Fruit fly (Drosophila melanogaster) whole organism, wandering third instar larva: ENCODE measurements around the gene CG9674.

Source experiments
- Abd-B ChIP-seq: fragments of >200 bp; optimal IDR thresholded peaks from 2 replicates; lab custom pipeline; 2017; ENCODE audit warnings: missing biosample characterization, missing genetic modification characterization
- CG32264 ChIP-seq: fragments of 200-800 bp; sonication (Bioruptor generic); optimal IDR thresholded peaks from 2 replicates; lab custom pipeline; 2016; ENCODE audit warnings: missing biosample characterization, missing genetic modification characterization
- CG9705 ChIP-seq: fragments of 200-800 bp; sonication (Bioruptor generic); optimal IDR thresholded peaks from 2 replicates; lab custom pipeline; 2018; ENCODE audit warnings: missing biosample characterization, mild to moderate bottlenecking, missing genetic modification characterization
- CrebA ChIP-seq: fragments of 200-800 bp; sonication (Bioruptor generic); optimal IDR thresholded peaks from 2 replicates; lab custom pipeline; 2016; ENCODE audit warnings: missing biosample characterization, mild to moderate bottlenecking, missing genetic modification characterization, borderline replicate concordance
- Dfd ChIP-seq: fragments of >200 bp; optimal IDR thresholded peaks from 2 replicates; lab custom pipeline; 2017; ENCODE audit warnings: missing biosample characterization, missing genetic modification characterization
- Dif ChIP-seq: fragments of 200-275, 200-300 bp; sonication (Bioruptor generic); optimal IDR thresholded peaks from 2 replicates; lab custom pipeline; 2018; ENCODE audit warnings: missing biosample characterization, missing genetic modification characterization; ENCODE audit not compliant: partially characterized antibody
- GATAd ChIP-seq: sonication (Bioruptor generic); optimal IDR thresholded peaks from 2 replicates; lab custom pipeline; 2016; ENCODE audit warnings: missing biosample characterization, missing genetic modification characterization
- Hnf4 ChIP-seq: fragments of 200-800 bp; sonication (Bioruptor generic); optimal IDR thresholded peaks from 2 replicates; lab custom pipeline; 2016; ENCODE audit warnings: missing biosample characterization, mild to moderate bottlenecking, missing genetic modification characterization
- Hr78 ChIP-seq: fragments of >200 bp; optimal IDR thresholded peaks from 2 replicates; lab custom pipeline; 2017; ENCODE audit warnings: missing biosample characterization, missing genetic modification characterization
- Jra ChIP-seq: sonication (Bioruptor generic); optimal IDR thresholded peaks from 2 replicates; lab custom pipeline; 2016; ENCODE audit warnings: missing biosample characterization, missing genetic modification characterization
- Mio ChIP-seq: sonication (Bioruptor generic); optimal IDR thresholded peaks from 2 replicates; lab custom pipeline; 2016; ENCODE audit warnings: missing biosample characterization, missing genetic modification characterization
- N ChIP-seq: fragments of >200 bp; optimal IDR thresholded peaks from 2 replicates; lab custom pipeline; 2018; ENCODE audit warnings: missing biosample characterization, missing external identifiers, missing genetic modification characterization
- OdsH ChIP-seq: fragments of 200-800 bp; sonication (Bioruptor generic); optimal IDR thresholded peaks from 2 replicates; lab custom pipeline; 2016; ENCODE audit warnings: missing biosample characterization, mild to moderate bottlenecking, missing genetic modification characterization
- Sp1 ChIP-seq: fragments of 200-800 bp; sonication (Bioruptor generic); optimal IDR thresholded peaks from 3 replicates; lab custom pipeline; 2019; ENCODE audit warnings: missing biosample characterization, mild to moderate bottlenecking, missing genetic modification characterization, moderate library complexity
- Vsx2 ChIP-seq: fragments of 200-300, 225-300 bp; sonication (Bioruptor generic); optimal IDR thresholded peaks from 2 replicates; lab custom pipeline; 2018; ENCODE audit warnings: missing biosample characterization, missing genetic modification characterization; ENCODE audit not compliant: partially characterized antibody
- br ChIP-seq: fragments of 200-800 bp; sonication (Bioruptor generic); optimal IDR thresholded peaks from 2 replicates; lab custom pipeline; 2016; ENCODE audit warnings: missing biosample characterization, missing genetic modification characterization
- brk ChIP-seq: fragments of 200-800 bp; sonication (Bioruptor generic); optimal IDR thresholded peaks from 2 replicates; lab custom pipeline; 2016; ENCODE audit warnings: missing biosample characterization, mild to moderate bottlenecking, missing genetic modification characterization
- dl ChIP-seq, 2 experiments: fragments of 175-275, 200-275 bp in 1 of 2; fragments of 200-275 bp in 1 of 2; sonication (Bioruptor generic); optimal IDR thresholded peaks; lab custom pipeline; 2018; ENCODE audit warnings: mild to moderate bottlenecking in 2 of 2, missing biosample characterization in 2 of 2, missing genetic modification characterization in 2 of 2, moderate library complexity in 2 of 2; ENCODE audit not compliant: partially characterized antibody in 2 of 2, insufficient read depth in 1 of 2
- dmrt93B ChIP-seq: fragments of 200-800 bp; sonication (Bioruptor generic); optimal IDR thresholded peaks from 2 replicates; lab custom pipeline; 2018; ENCODE audit warnings: missing biosample characterization, mild to moderate bottlenecking, missing genetic modification characterization
- dsf ChIP-seq: sonication (Bioruptor generic); optimal IDR thresholded peaks from 2 replicates; lab custom pipeline; 2016; ENCODE audit warnings: missing biosample characterization, missing genetic modification characterization, borderline replicate concordance
- ey ChIP-seq: fragments of 200-800 bp; sonication (Bioruptor generic); optimal IDR thresholded peaks from 2 replicates; lab custom pipeline; 2016; ENCODE audit warnings: missing biosample characterization, missing genetic modification characterization
- foxo ChIP-seq, 2 experiments: fragments of 200-800 bp; sonication (Bioruptor generic); optimal IDR thresholded peaks; 2 replicates in 1 of 2; 3 replicates in 1 of 2; lab custom pipeline; 2016 to 2017; ENCODE audit warnings: missing biosample characterization in 2 of 2, missing genetic modification characterization in 2 of 2
- fru ChIP-seq: fragments of 200-800 bp; sonication (Bioruptor generic); optimal IDR thresholded peaks from 3 replicates; lab custom pipeline; 2016; ENCODE audit warnings: missing biosample characterization, mild to moderate bottlenecking, missing genetic modification characterization
- h ChIP-seq: fragments of 200-800 bp; sonication (Bioruptor generic); optimal IDR thresholded peaks from 3 replicates; lab custom pipeline; 2016; ENCODE audit warnings: missing biosample characterization, mild to moderate bottlenecking, missing genetic modification characterization
- lola ChIP-seq: fragments of >200 bp; optimal IDR thresholded peaks from 2 replicates; lab custom pipeline; 2017; ENCODE audit warnings: missing biosample characterization, missing genetic modification characterization
- pan ChIP-seq: fragments of >200 bp; optimal IDR thresholded peaks from 2 replicates; lab custom pipeline; 2017
- psq ChIP-seq: fragments of 200-800 bp; sonication (Bioruptor generic); optimal IDR thresholded peaks from 3 replicates; lab custom pipeline; 2017; ENCODE audit warnings: missing biosample characterization, mild to moderate bottlenecking, missing genetic modification characterization, moderate library complexity
- rgr ChIP-seq: fragments of 200-800 bp; sonication (Bioruptor generic); optimal IDR thresholded peaks from 3 replicates; lab custom pipeline; 2016; ENCODE audit warnings: missing biosample characterization, mild to moderate bottlenecking, missing genetic modification characterization
- sage ChIP-seq: fragments of 200-800 bp; sonication (Bioruptor generic); optimal IDR thresholded peaks from 2 replicates; lab custom pipeline; 2016; ENCODE audit warnings: missing biosample characterization, mild to moderate bottlenecking, missing genetic modification characterization
- sv ChIP-seq: fragments of 200-800 bp; sonication (Bioruptor generic); optimal IDR thresholded peaks from 3 replicates; lab custom pipeline; 2016; ENCODE audit warnings: missing biosample characterization, missing genetic modification characterization
- tai ChIP-seq: sonication (Bioruptor generic); optimal IDR thresholded peaks from 2 replicates; lab custom pipeline; 2016; ENCODE audit warnings: missing biosample characterization, missing genetic modification characterization
- usp ChIP-seq: fragments of >200 bp; optimal IDR thresholded peaks from 2 replicates; lab custom pipeline; 2017; ENCODE audit warnings: missing biosample characterization, missing genetic modification characterization
- woc ChIP-seq: sonication (Bioruptor generic); optimal IDR thresholded peaks from 2 replicates; lab custom pipeline; 2016; ENCODE audit warnings: missing biosample characterization, mild to moderate bottlenecking, missing genetic modification characterization

Gene CG9674

DNA sequence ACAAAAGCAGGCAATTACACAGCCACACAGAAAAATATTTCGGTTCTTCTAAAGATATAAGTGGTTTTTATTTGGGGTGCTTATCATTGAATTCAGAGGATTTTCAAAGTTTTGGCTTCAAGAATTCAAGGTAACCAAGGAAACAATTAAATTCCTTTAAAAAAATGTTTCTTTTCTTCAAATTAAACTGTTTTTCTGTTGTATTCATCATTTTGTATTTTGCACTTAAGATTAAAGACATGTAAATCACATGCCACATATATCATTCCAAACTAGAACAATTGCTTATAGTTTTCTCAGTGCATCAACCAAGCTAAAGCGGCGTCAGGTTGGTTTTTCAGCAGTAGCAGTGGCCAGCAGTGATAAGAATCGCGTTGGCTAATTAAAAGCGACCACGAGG, 33.0 kb upstream of the CG9674 start:
- TF ChIP-seq fru (GFP tag; lab: Kevin White, UChicago) (no peak), psq (no peak), h (no peak), sv (no peak), ey (GFP tag; lab: Kevin White, UChicago) (no peak), dsf (no peak), Jra (GFP tag; lab: Kevin White, UChicago) (no peak)

DNA sequence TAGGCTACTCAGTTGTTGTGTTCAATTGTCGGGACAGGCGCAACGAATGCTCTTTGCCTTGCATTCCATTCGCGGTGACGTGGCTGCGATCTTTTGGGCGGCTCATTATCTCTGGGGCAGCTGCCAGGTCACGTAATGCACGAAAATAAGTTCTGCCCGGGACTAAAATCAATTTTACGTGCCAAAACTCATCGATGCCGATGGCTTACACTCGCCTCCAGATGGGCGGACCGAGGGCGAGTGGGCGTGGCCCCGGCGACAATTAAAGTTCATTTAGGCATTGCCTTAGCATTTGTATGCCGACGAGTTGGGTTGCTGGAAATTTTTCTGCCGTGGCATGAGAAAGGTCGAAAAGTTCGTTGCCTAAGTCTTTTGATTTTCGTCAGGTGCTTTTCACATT, 29.2 kb upstream of the CG9674 start:
- TF ChIP-seq psq = no peak
- no peak for TF ChIP-seq fru (GFP tag; lab: Kevin White, UChicago)
- no peak for TF ChIP-seq pan (lab: Kevin White, UChicago)
- no peak for TF ChIP-seq Jra (GFP tag; lab: Kevin White, UChicago)
- no peak for TF ChIP-seq CG9705
- no peak for TF ChIP-seq Abd-B (GFP tag; lab: Kevin White, UChicago)
- TF ChIP-seq lola (GFP tag; lab: Kevin White, UChicago) = no peak
- no peak for TF ChIP-seq dsf

DNA sequence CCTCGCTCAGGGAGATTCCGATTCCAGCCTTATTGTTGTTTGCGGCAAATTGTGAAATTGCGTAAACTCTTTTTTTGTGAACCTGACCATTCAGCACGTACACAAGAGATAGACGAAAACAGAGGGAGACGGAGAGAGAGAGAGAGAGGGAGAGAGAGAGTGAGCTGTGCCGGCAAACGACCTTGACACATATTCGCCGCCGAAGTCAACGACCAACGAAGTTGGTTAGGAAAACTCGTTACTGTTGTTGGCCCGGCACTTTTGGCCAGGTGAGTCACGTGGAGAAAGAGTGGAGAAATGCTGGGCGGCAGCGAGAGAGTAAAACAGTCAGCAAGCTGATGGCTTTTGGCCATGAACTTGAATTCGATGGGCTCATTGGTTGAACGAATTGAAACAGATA, 22.5 kb upstream of the CG9674 start:
- TF ChIP-seq fru (GFP tag; lab: Kevin White, UChicago) (no peak), Mio (GFP tag; lab: Kevin White, UChicago) (no peak), Dif (GFP tag; lab: Kevin White, UChicago) (no peak), lola (GFP tag; lab: Kevin White, UChicago) (no peak), pan (lab: Kevin White, UChicago) (no peak), psq (no peak), Jra (GFP tag; lab: Kevin White, UChicago) (no peak), rgr (GFP tag; lab: Kevin White, UChicago) (no peak), Sp1 (GFP tag; lab: Kevin White, UChicago) (no peak), CrebA (GFP tag; lab: Kevin White, UChicago) (no peak), sage (no peak), Hnf4 (GFP tag; lab: Kevin White, UChicago) (no peak), Abd-B (GFP tag; lab: Kevin White, UChicago) (no peak), Vsx2 (GFP tag; lab: Kevin White, UChicago) (no peak), ey (GFP tag; lab: Kevin White, UChicago) (no peak), CG32264 (GFP tag; lab: Kevin White, UChicago) (no peak), woc (GFP tag; lab: Kevin White, UChicago) (no peak), br (GFP tag; lab: Kevin White, UChicago) (no peak), Dfd (GFP tag; lab: Kevin White, UChicago) (no peak)

DNA sequence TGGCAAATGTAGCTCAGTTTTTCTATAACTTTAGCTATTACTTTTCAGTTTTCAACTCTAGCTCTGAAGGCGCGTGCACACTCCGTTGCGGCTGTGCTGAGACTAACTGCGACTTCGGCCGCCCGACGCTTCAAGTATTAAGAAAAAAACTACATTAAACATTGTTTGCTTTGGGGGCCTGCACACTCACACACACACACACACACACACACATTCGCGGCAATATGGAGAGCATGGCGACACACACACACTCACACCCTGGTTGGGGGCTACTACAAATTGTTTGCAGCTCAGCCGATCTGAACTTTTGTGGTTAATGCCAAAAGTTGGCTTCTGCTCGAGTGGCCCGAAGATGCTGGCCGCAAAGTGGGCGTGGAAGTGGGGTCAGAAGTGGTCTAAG, 21.4 kb upstream of the CG9674 start, which contains the start of gene CG13024:
CG13024 (minus strand) TSS at position 108 of the 400 bp plus-strand sequence.
- TF ChIP-seq brk (no peak), Hnf4 (GFP tag; lab: Kevin White, UChicago) (no peak)
- TF ChIP-seq, all 38 proteins: peak for 0

DNA sequence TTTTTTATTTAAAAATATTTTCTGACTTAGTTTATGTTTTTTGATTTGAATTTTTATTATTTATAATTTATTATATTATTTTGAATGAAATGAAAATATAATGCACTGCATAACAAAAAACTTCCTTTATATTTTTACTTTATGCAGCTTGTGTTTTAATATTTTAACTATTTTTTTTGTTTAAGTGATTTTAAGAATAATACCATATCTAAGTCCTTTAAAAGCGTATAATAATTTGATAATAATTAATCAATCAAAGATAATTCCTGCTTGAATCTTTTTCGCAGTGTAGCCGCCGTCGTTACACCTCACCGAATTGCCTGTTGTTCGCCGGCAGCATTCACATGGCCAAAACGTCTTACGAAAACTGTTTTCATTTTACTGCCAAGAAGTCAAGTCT, 17.7 kb upstream of the CG9674 start:
- TF ChIP-seq GATAd (GFP tag; lab: Kevin White, UChicago) = no peak
- TF ChIP-seq foxo (GFP tag; optimal IDR thresholded peaks at IDR 0.05; lab: Kevin White, UChicago) = no peak
- no peak for TF ChIP-seq lola (GFP tag; lab: Kevin White, UChicago)
- TF ChIP-seq usp (GFP tag; lab: Kevin White, UChicago) = no peak
- no peak for TF ChIP-seq Mio (GFP tag; lab: Kevin White, UChicago)
- TF ChIP-seq tai = no peak
- no peak for TF ChIP-seq brk
- no peak for TF ChIP-seq Hnf4 (GFP tag; lab: Kevin White, UChicago)
- no peak for TF ChIP-seq Hr78
- TF ChIP-seq dmrt93B (GFP tag; lab: Kevin White, UChicago) = no peak
- no peak for TF ChIP-seq CG32264 (GFP tag; lab: Kevin White, UChicago)
- TF ChIP-seq N (GFP tag; lab: Kevin White, UChicago) = no peak
- no peak for TF ChIP-seq rgr (GFP tag; lab: Kevin White, UChicago)
- no peak for TF ChIP-seq dl (GFP tag; optimal IDR thresholded peaks at IDR 0.05; lab: Kevin White, UChicago; ENCODE audit: insufficient read depth in 1 of 2, partially characterized antibody in 2 of 2)
- no peak for TF ChIP-seq OdsH (GFP tag; lab: Kevin White, UChicago)
- TF ChIP-seq CrebA (GFP tag; lab: Kevin White, UChicago) = no peak
- no peak for TF ChIP-seq Vsx2 (GFP tag; lab: Kevin White, UChicago)
